Fruit fly (Drosophila melanogaster) whole organism, embryonic: ENCODE data around the gene Tbcd.

ENCODE experiments used
- Adf1 ChIP-seq: fragments of 200-800 bp; sonication (Bioruptor generic); IDR thresholded peaks from 2 replicates; pipeline ENCODE4 v1.3.6; 2022; ENCODE audit warnings: missing biosample characterization, missing genetic modification characterization
- B-H1 ChIP-seq: fragments of 200-800 bp; sonication (Bioruptor generic); IDR thresholded peaks from 3 replicates; pipeline ENCODE4 v1.3.6; 2022; ENCODE audit warnings: missing biosample characterization, missing genetic modification characterization
- Bteb2 ChIP-seq: fragments of 200-800 bp; sonication (Bioruptor generic); optimal IDR thresholded peaks from 2 replicates; lab custom pipeline; 2016; ENCODE audit warnings: missing biosample characterization, missing genetic modification characterization
- CG10209 ChIP-seq: fragments of 200-800 bp; sonication (Bioruptor generic); optimal IDR thresholded peaks from 3 replicates; lab custom pipeline; 2017; ENCODE audit warnings: missing biosample characterization, mild to moderate bottlenecking, missing genetic modification characterization, missing genetic modification reagents
- CG10431 ChIP-seq: fragments of 200-800 bp; sonication (Bioruptor generic); optimal IDR thresholded peaks from 3 replicates; lab custom pipeline; 2018; ENCODE audit warnings: missing biosample characterization, mild to moderate bottlenecking, missing genetic modification characterization
- CG12071 ChIP-seq: fragments of 200-800 bp; sonication (Bioruptor generic); optimal IDR thresholded peaks from 3 replicates; lab custom pipeline; 2018; ENCODE audit warnings: missing biosample characterization, mild to moderate bottlenecking, missing genetic modification characterization
- CG18011 ChIP-seq: fragments of 200-800 bp; sonication (Bioruptor generic); optimal IDR thresholded peaks from 2 replicates; lab custom pipeline; 2017; ENCODE audit warnings: missing biosample characterization, missing genetic modification characterization, mild to moderate bottlenecking, moderate library complexity, missing genotype
- CG2129 ChIP-seq: fragments of 200-800 bp; sonication (Bioruptor generic); IDR thresholded peaks from 2 replicates; pipeline ENCODE4 v1.3.6; 2022; ENCODE audit warnings: missing biosample characterization, missing genetic modification characterization; ENCODE audit not compliant: partially characterized antibody
- CG31388 ChIP-seq: fragments of 200-800 bp; sonication (Bioruptor generic); optimal IDR thresholded peaks from 2 replicates; lab custom pipeline; 2016; ENCODE audit warnings: missing biosample characterization, missing genetic modification characterization
- CG4617 ChIP-seq: fragments of 200-800 bp; sonication (Bioruptor generic); optimal IDR thresholded peaks from 3 replicates; lab custom pipeline; 2016; ENCODE audit warnings: missing biosample characterization, missing genetic modification characterization, borderline replicate concordance
- CG7839 ChIP-seq: fragments of 200-800 bp; sonication (Bioruptor generic); optimal IDR thresholded peaks from 3 replicates; lab custom pipeline; 2018; ENCODE audit warnings: missing biosample characterization, mild to moderate bottlenecking, missing genetic modification characterization, moderate library complexity
- CG8478 ChIP-seq: fragments of >200 bp; optimal IDR thresholded peaks from 2 replicates; lab custom pipeline; 2018
- CG8924 ChIP-seq: fragments of 200-800 bp; optimal IDR thresholded peaks from 3 replicates; lab custom pipeline; 2019; ENCODE audit warnings: missing biosample characterization, mild to moderate bottlenecking, missing genetic modification characterization, moderate library complexity
- CG8944 ChIP-seq: fragments of 200-800 bp; sonication (Bioruptor generic); optimal IDR thresholded peaks from 3 replicates; lab custom pipeline; 2016; ENCODE audit warnings: missing biosample characterization, missing genetic modification characterization
- CG9437 ChIP-seq: fragments of 200-800 bp; sonication (Bioruptor generic); optimal IDR thresholded peaks from 2 replicates; lab custom pipeline; 2018; ENCODE audit warnings: missing biosample characterization, mild to moderate bottlenecking, missing genetic modification characterization
- CG9727 ChIP-seq: fragments of 200-800 bp; sonication (Bioruptor generic); optimal IDR thresholded peaks from 3 replicates; lab custom pipeline; 2017; ENCODE audit warnings: missing biosample characterization, mild to moderate bottlenecking, missing genetic modification characterization
- Chrac-16 ChIP-seq: fragments of 200-800 bp; sonication (Bioruptor generic); optimal IDR thresholded peaks from 3 replicates; lab custom pipeline; 2016; ENCODE audit warnings: missing biosample characterization, missing genetic modification characterization
- Elba2 ChIP-seq: fragments of 200-800 bp; sonication (Bioruptor generic); optimal IDR thresholded peaks from 3 replicates; lab custom pipeline; 2016; ENCODE audit warnings: missing biosample characterization, missing genetic modification characterization
- HLH54F ChIP-seq: fragments of 200-800 bp; sonication (Bioruptor generic); optimal IDR thresholded peaks from 3 replicates; lab custom pipeline; 2016; ENCODE audit warnings: missing biosample characterization, missing genetic modification characterization
- Med ChIP-seq: fragments of 200-800 bp; sonication (Bioruptor generic); peaks from one replicate; lab custom pipeline; 2016; ENCODE audit warnings: missing biosample characterization, missing genetic modification characterization, mild to moderate bottlenecking, inconsistent platforms, moderate library complexity
- Myb ChIP-seq: fragments of 200-800 bp; sonication (Bioruptor generic); optimal IDR thresholded peaks from 2 replicates; lab custom pipeline; 2016; ENCODE audit warnings: missing biosample characterization, missing genetic modification characterization
- NC2α ChIP-seq: fragments of 200-800 bp; sonication (Bioruptor generic); optimal IDR thresholded peaks from 2 replicates; lab custom pipeline; 2016; ENCODE audit warnings: missing biosample characterization, missing genetic modification characterization
- NC2β ChIP-seq: fragments of 200-800 bp; sonication (Bioruptor generic); optimal IDR thresholded peaks from 2 replicates; lab custom pipeline; 2016; ENCODE audit warnings: missing biosample characterization, missing genetic modification characterization
- Nf-YA ChIP-seq: fragments of 200-800 bp; sonication (Bioruptor generic); IDR thresholded peaks from 2 replicates; pipeline ENCODE4 v1.3.6; 2022; ENCODE audit warnings: missing biosample characterization, missing genetic modification characterization
- Stat92E ChIP-seq, 3 experiments: fragments of >200 bp in 2 of 3; fragments of 200-800 bp in 1 of 3; sonication (Bioruptor generic) in 1 of 3; optimal IDR thresholded peaks; 2 replicates each; lab custom pipeline; 2017 to 2019; ENCODE audit warnings: missing biosample characterization in 3 of 3, missing genetic modification characterization in 3 of 3, mild to moderate bottlenecking in 1 of 3, moderate library complexity in 1 of 3
- Taf1 ChIP-seq: fragments of 200-800 bp; sonication (Bioruptor generic); IDR thresholded peaks from 2 replicates; pipeline ENCODE4 v1.3.6; 2022; ENCODE audit warnings: missing biosample characterization, missing genetic modification characterization
- Vsx1 ChIP-seq: fragments of 200-800 bp; sonication (Bioruptor generic); optimal IDR thresholded peaks from 2 replicates; lab custom pipeline; 2017; ENCODE audit warnings: missing biosample characterization, mild to moderate bottlenecking, missing genetic modification characterization, missing genetic modification reagents
- Xbp1 ChIP-seq: fragments of 200-800 bp; sonication (Bioruptor generic); optimal IDR thresholded peaks from 3 replicates; lab custom pipeline; 2016; ENCODE audit warnings: missing biosample characterization, mild to moderate bottlenecking, missing genetic modification characterization
- al ChIP-seq: fragments of 200-800 bp; sonication (Bioruptor generic); IDR thresholded peaks from 2 replicates; pipeline ENCODE4 v1.3.6; 2022; ENCODE audit warnings: missing biosample characterization, missing genetic modification characterization
- aop ChIP-seq: fragments of 200-800 bp; sonication (Bioruptor generic); IDR thresholded peaks from 2 replicates; pipeline ENCODE4 v1.3.6; 2022; ENCODE audit warnings: missing biosample characterization, missing genetic modification characterization
- az2 ChIP-seq: fragments of 200-800 bp; sonication (Bioruptor generic); optimal IDR thresholded peaks from 3 replicates; lab custom pipeline; 2016; ENCODE audit warnings: missing biosample characterization, missing genetic modification characterization
- caup ChIP-seq: fragments of 200-800 bp; sonication (Bioruptor generic); optimal IDR thresholded peaks from 3 replicates; lab custom pipeline; 2017; ENCODE audit warnings: missing biosample characterization, mild to moderate bottlenecking, missing genetic modification characterization, moderate library complexity; ENCODE audit not compliant: severe bottlenecking
- chm ChIP-seq: fragments of 200-800 bp; sonication (Bioruptor generic); IDR thresholded peaks from 2 replicates; pipeline ENCODE4 v1.3.6; 2022; ENCODE audit warnings: missing biosample characterization, missing genetic modification characterization
- disco-r ChIP-seq: fragments of 200-800 bp; sonication (Bioruptor generic); optimal IDR thresholded peaks from 2 replicates; lab custom pipeline; 2016; ENCODE audit warnings: missing biosample characterization, missing genetic modification characterization
- dmrt11E ChIP-seq: fragments of 200-800 bp; sonication (Bioruptor generic); optimal IDR thresholded peaks from 3 replicates; lab custom pipeline; 2018; ENCODE audit warnings: missing biosample characterization, mild to moderate bottlenecking, missing genetic modification characterization, moderate library complexity
- exex ChIP-seq: fragments of 200-800 bp; sonication (Bioruptor generic); optimal IDR thresholded peaks from 4 replicates; lab custom pipeline; 2018; ENCODE audit warnings: missing biosample characterization, mild to moderate bottlenecking, missing genetic modification characterization, moderate library complexity
- eyg ChIP-seq: fragments of 200-800 bp; sonication (Bioruptor generic); optimal IDR thresholded peaks from 3 replicates; lab custom pipeline; 2016; ENCODE audit warnings: missing biosample characterization, missing genetic modification characterization
- fd64A ChIP-seq: fragments of 200-800 bp; sonication (Bioruptor generic); optimal IDR thresholded peaks from 3 replicates; lab custom pipeline; 2018; ENCODE audit warnings: missing biosample characterization, mild to moderate bottlenecking, missing genetic modification characterization
- gcm2 ChIP-seq: fragments of 200-800 bp; sonication (Bioruptor generic); optimal IDR thresholded peaks from 2 replicates; lab custom pipeline; 2016; ENCODE audit warnings: missing biosample characterization, missing genetic modification characterization
- gfzf ChIP-seq: fragments of 200-800 bp; sonication (Bioruptor generic); optimal IDR thresholded peaks from 2 replicates; lab custom pipeline; 2016; ENCODE audit warnings: missing biosample characterization, mild to moderate bottlenecking, missing genetic modification characterization, moderate library complexity
- grau ChIP-seq: fragments of 200-800 bp; optimal IDR thresholded peaks from 3 replicates; lab custom pipeline; 2019; ENCODE audit warnings: missing biosample characterization, mild to moderate bottlenecking, missing genetic modification characterization, moderate library complexity
- jigr1 ChIP-seq: fragments of 200-800 bp; sonication (Bioruptor generic); IDR thresholded peaks from 3 replicates; pipeline ENCODE4 v1.3.6; 2022; ENCODE audit warnings: missing biosample characterization, missing genetic modification characterization
- luna ChIP-seq: fragments of 200-800 bp; sonication (Bioruptor generic); optimal IDR thresholded peaks from 2 replicates; lab custom pipeline; 2016; ENCODE audit warnings: missing biosample characterization, missing genetic modification characterization
- phol ChIP-seq: fragments of 200-800 bp; sonication (Bioruptor generic); optimal IDR thresholded peaks from 3 replicates; lab custom pipeline; 2018; ENCODE audit warnings: missing biosample characterization, mild to moderate bottlenecking, missing genetic modification characterization, moderate library complexity
- ranshi ChIP-seq: fragments of 200-800 bp; sonication (Bioruptor generic); IDR thresholded peaks from 2 replicates; pipeline ENCODE4 v1.3.6; 2022; ENCODE audit warnings: missing biosample characterization, missing genetic modification characterization
- sim ChIP-seq: fragments of 200-800 bp; sonication (Bioruptor generic); IDR thresholded peaks from 2 replicates; pipeline ENCODE4 v1.3.6; 2022; ENCODE audit warnings: missing biosample characterization, missing genetic modification characterization
- slou ChIP-seq: fragments of 200-800 bp; sonication (Bioruptor generic); optimal IDR thresholded peaks from 3 replicates; lab custom pipeline; 2016; ENCODE audit warnings: missing biosample characterization, missing genetic modification characterization
- slp2 ChIP-seq: fragments of 200-800 bp; sonication (Bioruptor generic); optimal IDR thresholded peaks from 2 replicates; lab custom pipeline; 2016; ENCODE audit warnings: missing biosample characterization, missing genetic modification characterization
- sqz ChIP-seq: fragments of 200-800 bp; sonication (Bioruptor generic); optimal IDR thresholded peaks from 3 replicates; lab custom pipeline; 2018; ENCODE audit warnings: missing biosample characterization, mild to moderate bottlenecking, missing genetic modification characterization
- ttk ChIP-seq: fragments of 200-800 bp; sonication (Bioruptor generic); IDR thresholded peaks from 2 replicates; pipeline ENCODE4 v2.1.2; 2022; ENCODE audit warnings: missing biosample characterization, missing genetic modification characterization
- tx ChIP-seq: fragments of 200-800 bp; sonication (Bioruptor generic); optimal IDR thresholded peaks from 2 replicates; lab custom pipeline; 2016; ENCODE audit warnings: missing biosample characterization, missing genetic modification characterization
- yki ChIP-seq: fragments of >200 bp; optimal IDR thresholded peaks from 3 replicates; lab custom pipeline; 2018

Gene Tbcd

DNA sequence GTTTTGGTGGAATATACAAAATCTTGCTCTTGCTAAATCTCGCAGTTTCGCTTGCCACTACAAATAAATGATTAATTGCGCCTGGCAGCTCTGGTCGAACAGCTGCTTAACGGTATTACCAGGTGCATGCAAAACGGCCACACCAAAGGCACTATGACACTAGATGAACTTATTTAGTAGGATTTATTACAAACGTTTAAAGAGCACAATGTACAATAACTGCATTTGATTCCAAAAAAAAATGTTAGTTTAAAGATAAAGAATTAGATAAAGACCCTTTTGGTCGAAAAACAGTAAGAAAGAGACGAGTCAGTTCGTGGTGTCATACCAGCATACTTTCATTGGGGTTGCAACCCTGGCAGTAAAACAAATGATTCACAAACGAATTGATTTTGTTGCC, at the start of gene Tbcd, which contains the start of gene CG11723 (continued):
- peak; percentile 22 for TF ChIP-seq fd64A
- TF ChIP-seq CG9727 (GFP tag; lab: Kevin White, UChicago), result peak; percentile 85
- TF ChIP-seq Vsx1 (GFP tag; lab: Kevin White, UChicago), result no peak
- peak; percentile 80 for TF ChIP-seq Nf-YA
- TF ChIP-seq sim (GFP tag; lab: Robert Waterston, UW), result peak; percentile 88
- peak; percentile 90 for TF ChIP-seq phol (tag; lab: Kevin White, UChicago)
- peak; percentile 88 for TF ChIP-seq Chrac-16
- TF ChIP-seq Xbp1 (GFP tag; lab: Kevin White, UChicago), result peak; percentile 86
- peak; percentile 80 for TF ChIP-seq dmrt11E (tag; lab: Kevin White, UChicago)
- TF ChIP-seq jigr1 (GFP tag; lab: Robert Waterston, UW), result peak; percentile 78; the same call in 2 of the 3 replicates
- peak; percentile 97 for TF ChIP-seq Med (GFP tag; lab: Kevin White, UChicago)
- no peak for TF ChIP-seq yki (lab: Kevin White, UChicago)
- TF ChIP-seq luna (GFP tag; lab: Kevin White, UChicago), result peak; percentile 57
- no peak for TF ChIP-seq CG8478
- peak; percentile 73 for TF ChIP-seq CG9437 (GFP tag; lab: Kevin White, UChicago)
- peak in 1 of 3 experiments; percentile 56 for TF ChIP-seq Stat92E (GFP tag; optimal IDR thresholded peaks at IDR 0.05; lab: Kevin White, UChicago)
- TF ChIP-seq CG12071 (GFP tag; lab: Kevin White, UChicago), result no peak
- TF ChIP-seq Elba2 (GFP tag; lab: Kevin White, UChicago), result peak; percentile 28
- TF ChIP-seq CG8924 (tag; lab: Kevin White, UChicago), result peak; percentile 90
- peak; percentile 83 for TF ChIP-seq az2 (GFP tag; lab: Kevin White, UChicago)
- peak; percentile 77 for TF ChIP-seq slp2 (GFP tag; lab: Kevin White, UChicago)
- TF ChIP-seq ranshi (GFP tag; lab: Robert Waterston, UW), result peak; percentile 94
- TF ChIP-seq eyg, result peak; percentile 81
- no peak for TF ChIP-seq CG2129 (GFP tag; lab: Robert Waterston, UW)
- no peak for TF ChIP-seq CG7839
- peak; percentile 68 for TF ChIP-seq NC2α (GFP tag; lab: Kevin White, UChicago)
- TF ChIP-seq NC2β (GFP tag; lab: Kevin White, UChicago), result peak; percentile 79
- peak; percentile 46 for TF ChIP-seq CG10431 (GFP tag; lab: Kevin White, UChicago)
- peak; percentile 79 for TF ChIP-seq disco-r
- peak; percentile 87 for TF ChIP-seq caup (GFP tag; lab: Kevin White, UChicago)
- peak; percentile 64 for TF ChIP-seq CG31388 (GFP tag; lab: Kevin White, UChicago)
- TF ChIP-seq al, result peak; percentile 84
- peak; percentile 90 for TF ChIP-seq B-H1 (GFP tag; lab: Robert Waterston, UW)
- TF ChIP-seq sqz (GFP tag; lab: Kevin White, UChicago), result peak; percentile 51
- peak; percentile 92 for TF ChIP-seq ttk
- peak; percentile 91 for TF ChIP-seq chm (GFP tag; lab: Robert Waterston, UW)
- TF ChIP-seq gcm2 (GFP tag; lab: Kevin White, UChicago), result peak; percentile 73
- peak; percentile 84 for TF ChIP-seq CG18011 (GFP tag; lab: Kevin White, UChicago)
- TF ChIP-seq Bteb2 (GFP tag; lab: Kevin White, UChicago), result peak; percentile 80
- TF ChIP-seq grau (tag; lab: Kevin White, UChicago), result peak; percentile 87
- peak; percentile 48 for TF ChIP-seq slou
- peak; percentile 93 for TF ChIP-seq CG4617 (GFP tag; lab: Kevin White, UChicago)
- peak; percentile 55 for TF ChIP-seq Adf1
- TF ChIP-seq exex (tag; lab: Kevin White, UChicago), result no peak
- TF ChIP-seq HLH54F (GFP tag; lab: Kevin White, UChicago), result peak; percentile 89
- peak; percentile 88 for TF ChIP-seq CG8944 (GFP tag; lab: Kevin White, UChicago)
- TF ChIP-seq tx (GFP tag; lab: Kevin White, UChicago), result peak; percentile 89
- TF ChIP-seq Myb (GFP tag; lab: Kevin White, UChicago), result peak; percentile 79
- TF ChIP-seq aop (GFP tag; lab: Robert Waterston, UW), result peak; percentile 85
- no peak for TF ChIP-seq CG10209 (GFP tag; lab: Kevin White, UChicago)
- peak; percentile 83 for TF ChIP-seq gfzf (GFP tag; lab: Kevin White, UChicago)
- peak; percentile 71 for TF ChIP-seq Taf1 (GFP tag; lab: Robert Waterston, UW)
